Worm (Caenorhabditis elegans): ENCODE measurements around the gene ZC374.2.

The ZC374.2 gene

DNA sequence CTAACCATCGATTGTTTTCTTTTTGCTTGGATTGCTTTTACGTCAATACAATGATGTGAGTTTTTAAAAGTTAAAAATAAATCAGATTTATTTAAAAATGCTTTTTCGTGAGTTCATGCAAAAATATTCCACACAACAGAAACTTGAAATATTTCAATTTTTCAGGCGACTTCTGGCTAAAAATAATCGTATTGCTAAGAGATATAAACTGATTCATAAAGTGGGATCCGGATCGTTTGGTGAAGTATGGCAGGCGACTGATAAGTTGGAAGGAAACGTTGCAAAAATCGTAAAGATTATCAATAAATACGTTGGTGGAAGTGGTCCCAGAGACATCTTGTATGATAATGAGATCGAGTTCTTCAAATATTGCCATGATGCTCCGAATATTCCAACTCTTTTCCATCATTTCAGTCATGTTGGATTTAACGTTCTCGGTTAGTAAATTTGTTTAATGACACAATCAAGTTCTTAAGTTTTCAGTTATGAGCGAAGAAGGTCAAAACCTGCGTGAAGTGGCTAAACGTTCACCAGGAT, 13.3 kb upstream of the ZC374.2 start, which contains the start of gene ZC373.3:
Gene ZC373.3, plus strand, starts transcription at position 51 of the 537 bp plus-strand sequence.
- no peak for TF ChIP-seq unc-62 (GFP tag; optimal IDR thresholded peaks at IDR 0.05)

DNA sequence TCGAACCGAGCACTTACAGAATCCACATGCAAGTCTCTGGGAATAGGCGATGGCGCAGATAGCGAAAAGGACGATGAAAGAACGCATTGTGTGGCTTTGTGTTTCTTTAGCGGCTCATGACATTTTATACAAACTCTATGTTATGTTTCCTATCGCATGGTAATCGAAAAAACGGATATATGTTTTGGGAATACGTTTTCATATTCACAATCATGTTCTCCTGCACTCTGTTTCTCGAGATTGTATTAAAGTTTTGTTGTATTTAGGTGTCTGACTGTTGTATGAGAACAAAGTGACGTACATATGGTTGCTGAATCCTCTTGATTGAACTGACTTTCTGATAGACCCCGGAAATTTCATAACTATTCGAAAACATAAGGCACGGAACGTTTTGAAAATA, 11.1 kb upstream of the ZC374.2 start, which contains the start of gene ZC373.2:
Gene ZC373.2, minus strand, starts transcription at position 101 of the 400 bp plus-strand sequence.
- no peak for TF ChIP-seq unc-62 (GFP tag; optimal IDR thresholded peaks at IDR 0.05)

DNA sequence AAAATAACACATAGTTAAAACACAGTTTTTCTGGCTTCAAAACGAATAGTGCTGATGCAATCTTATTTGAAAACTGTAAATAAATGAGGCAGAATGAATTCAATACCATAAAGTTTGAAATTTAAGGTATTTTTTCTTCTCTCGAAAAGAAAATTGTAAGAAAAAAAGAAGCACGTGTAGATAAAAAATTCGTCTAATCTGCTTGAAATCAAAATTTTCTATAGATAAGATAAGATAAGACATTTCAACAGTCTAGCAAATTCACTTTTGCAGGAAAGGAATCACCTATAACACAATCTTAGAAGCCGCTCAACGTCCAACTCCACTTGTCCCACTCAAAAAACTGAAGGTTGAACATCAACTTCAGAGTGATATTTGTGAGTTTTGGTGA, 7.2 kb upstream of the ZC374.2 start:
- TF ChIP-seq unc-62 (GFP tag; optimal IDR thresholded peaks at IDR 0.05): no peak

DNA sequence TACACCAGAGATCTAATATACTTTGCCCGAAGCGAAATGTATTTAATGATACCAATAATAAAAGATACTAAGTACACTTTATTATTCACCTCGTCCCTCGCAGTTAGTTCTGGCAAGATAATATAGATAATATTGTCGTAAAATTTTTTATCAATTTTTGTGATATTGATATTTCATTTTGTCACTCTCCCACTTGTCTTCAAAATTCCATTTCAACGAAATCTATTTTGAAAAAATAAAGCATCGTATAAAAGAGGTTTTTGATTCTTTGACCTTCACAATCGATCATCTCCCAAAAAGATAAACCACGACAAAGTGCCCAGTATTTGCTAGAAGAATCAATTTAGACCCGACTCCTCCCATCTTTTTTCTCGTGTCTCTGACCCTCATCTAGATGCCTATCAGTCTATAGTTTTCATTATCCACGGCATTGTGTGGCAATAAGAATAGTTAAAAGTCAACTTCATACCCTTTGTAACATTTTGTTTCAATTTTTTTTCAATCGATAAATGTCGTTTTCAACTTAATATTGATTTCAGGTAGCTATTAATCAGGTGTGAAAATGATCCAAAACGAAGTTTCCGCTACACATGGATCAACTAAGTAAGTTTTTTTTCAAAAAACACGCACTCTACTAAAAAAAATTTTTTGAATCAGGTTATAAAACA, 6.7 kb upstream of the ZC374.2 start, which contains the start of gene cbs-1:
Gene cbs-1, plus strand, starts transcription at position 534 of the 668 bp plus-strand sequence.
- TF ChIP-seq unc-62 (GFP tag; optimal IDR thresholded peaks at IDR 0.05): no peak

DNA sequence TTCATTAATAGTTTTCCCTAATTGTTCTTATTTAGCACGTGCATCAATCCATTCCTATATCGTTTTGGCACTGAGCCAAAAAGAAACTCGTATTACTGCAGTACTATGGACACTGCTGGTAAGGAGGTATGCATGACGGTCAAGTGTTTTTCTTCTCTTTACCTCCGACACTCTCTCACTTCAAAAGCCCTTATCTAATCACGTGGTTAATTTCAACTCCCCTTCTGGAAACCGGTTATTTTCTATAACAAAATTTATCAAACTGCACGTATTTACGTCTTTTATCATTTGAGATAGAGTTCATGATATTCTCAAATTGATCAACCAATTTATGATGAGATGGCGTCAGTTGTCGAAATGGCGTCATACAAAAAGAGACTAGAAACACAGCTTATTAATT, 4.4 kb upstream of the ZC374.2 start:
- no peak for TF ChIP-seq unc-62 (GFP tag; optimal IDR thresholded peaks at IDR 0.05)

DNA sequence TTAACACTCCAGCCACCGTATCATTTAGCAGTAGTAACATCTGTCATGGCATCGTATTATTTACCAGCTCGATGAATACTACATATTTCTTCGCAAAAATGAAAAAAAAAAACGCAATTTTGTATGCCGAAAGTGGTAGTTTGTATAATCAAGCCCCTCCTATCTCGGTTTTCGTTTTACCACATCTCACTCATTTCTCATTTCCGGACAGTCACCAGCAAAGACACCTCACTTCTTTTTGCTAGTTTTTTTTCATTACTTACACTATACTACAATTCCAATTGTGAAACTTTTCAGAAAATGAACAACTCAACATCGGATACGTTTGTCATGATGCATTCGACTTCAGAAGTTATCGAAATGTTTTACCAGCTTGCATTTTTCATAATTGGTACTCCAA, 1.9 kb upstream of the ZC374.2 start, which contains the start of gene gnrr-3:
Gene gnrr-3, plus strand, starts transcription at position 301 of the 400 bp plus-strand sequence.
- TF ChIP-seq unc-62 (GFP tag; optimal IDR thresholded peaks at IDR 0.05): no peak

DNA sequence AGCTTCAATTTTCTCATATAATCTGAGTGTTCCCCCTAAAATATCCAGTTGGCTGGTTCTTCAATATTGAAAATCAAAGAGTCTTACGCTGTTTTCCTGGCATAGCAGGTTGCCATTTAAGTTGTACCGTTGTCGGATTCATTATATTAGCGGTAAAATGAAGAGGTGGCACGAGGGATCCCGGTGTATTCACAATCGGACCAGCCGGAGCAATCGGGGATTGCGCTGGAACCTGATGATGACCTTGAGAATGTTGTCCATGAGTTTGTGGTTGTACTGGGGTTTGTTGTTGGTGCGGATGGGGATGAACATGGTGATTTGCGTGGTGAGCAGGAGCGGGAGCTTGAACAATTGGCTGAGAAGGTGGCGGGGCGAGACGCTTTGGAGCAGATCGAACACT, 2.8 kb downstream of the ZC374.2 start:
- no peak for TF ChIP-seq unc-62 (GFP tag; optimal IDR thresholded peaks at IDR 0.05)

DNA sequence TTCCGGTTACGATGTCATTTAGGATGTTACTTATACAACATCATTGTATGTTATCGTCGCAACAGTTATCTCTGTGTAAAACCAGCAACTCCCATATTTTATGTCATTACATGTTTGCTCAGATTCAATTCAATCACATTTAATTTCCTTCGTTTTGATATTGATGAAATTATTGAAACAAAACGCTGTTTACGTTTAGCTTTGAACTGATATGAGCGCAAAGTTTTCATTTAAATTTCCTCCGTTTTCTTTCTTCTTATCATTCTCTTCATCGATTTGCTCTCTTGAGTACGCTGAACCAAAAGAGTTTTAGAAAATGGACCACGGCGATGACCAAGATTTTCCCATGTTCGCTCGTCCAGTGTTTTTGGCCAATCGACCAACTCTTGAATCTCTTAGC, 16.4 kb downstream of the ZC374.2 start, which contains the start of gene sek-6:
Gene sek-6, plus strand, starts transcription at position 315 of the 400 bp plus-strand sequence.
- TF ChIP-seq unc-62 (GFP tag; optimal IDR thresholded peaks at IDR 0.05): no peak

DNA sequence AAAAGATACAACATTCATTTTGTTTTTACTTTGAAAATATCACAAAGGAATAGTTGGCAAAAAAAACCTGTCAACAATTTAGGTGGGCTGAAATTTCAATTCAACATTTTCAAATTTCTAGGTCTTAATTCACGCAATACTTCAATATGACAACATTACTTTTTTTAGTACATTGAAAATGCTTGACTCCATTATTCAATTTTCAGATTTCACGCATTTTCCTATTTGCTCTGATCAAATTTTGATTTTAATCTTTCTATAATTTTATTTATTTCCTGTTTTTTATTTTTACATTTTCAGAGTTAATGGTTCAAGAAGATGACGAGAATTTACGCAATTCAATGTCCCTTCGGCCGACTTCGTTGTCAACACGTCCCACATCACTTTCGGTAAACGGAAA, 19.7 kb downstream of the ZC374.2 start, which contains the start of gene mkk-4:
Gene mkk-4, plus strand, starts transcription at position 301 of the 400 bp plus-strand sequence.
- TF ChIP-seq unc-62 (GFP tag; optimal IDR thresholded peaks at IDR 0.05): no peak

DNA sequence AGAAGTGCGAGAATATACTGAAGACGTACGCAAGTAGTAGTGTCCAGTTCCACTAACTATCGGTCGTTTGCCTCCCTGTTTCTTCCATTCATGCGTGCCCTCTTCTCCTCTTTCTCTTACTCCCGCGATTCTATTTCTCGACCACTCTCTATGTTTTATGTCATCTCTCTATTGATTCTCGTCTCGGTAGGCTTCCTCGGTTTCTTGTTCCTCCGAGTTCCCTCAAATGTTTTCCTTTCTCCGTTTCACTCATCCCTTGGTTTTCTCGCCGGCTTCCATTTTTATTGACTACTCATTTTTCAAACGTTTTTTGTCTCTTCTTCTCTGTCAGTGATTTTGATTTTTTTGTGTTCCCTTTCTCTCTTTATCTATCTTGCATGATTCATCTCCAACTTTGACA, 20.9 kb downstream of the ZC374.2 start:
- no peak for TF ChIP-seq unc-62 (GFP tag; optimal IDR thresholded peaks at IDR 0.05)

DNA sequence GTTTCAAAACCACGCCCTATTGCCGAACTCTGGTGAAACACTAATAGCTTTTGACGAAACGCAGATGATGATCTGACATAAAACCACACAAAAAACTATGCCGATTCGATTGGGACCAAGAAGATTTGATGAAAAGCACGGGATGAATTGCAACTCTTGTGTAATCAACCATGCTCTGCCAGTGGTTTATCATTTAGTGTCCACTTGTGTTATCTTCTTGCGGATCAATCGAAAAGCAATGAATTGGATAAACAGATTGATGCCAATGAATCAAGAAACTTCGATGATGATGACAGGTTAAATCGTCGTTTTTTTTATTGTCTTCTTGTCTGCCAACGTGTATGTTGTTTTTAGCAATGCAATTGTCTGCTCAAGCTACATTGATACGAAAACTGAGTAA, 25.2 kb downstream of the ZC374.2 start, which contains the start of gene F42G10.1:
Gene F42G10.1, minus strand, starts transcription at position 151 of the 400 bp plus-strand sequence.
- no peak for TF ChIP-seq unc-62 (GFP tag; optimal IDR thresholded peaks at IDR 0.05)

DNA sequence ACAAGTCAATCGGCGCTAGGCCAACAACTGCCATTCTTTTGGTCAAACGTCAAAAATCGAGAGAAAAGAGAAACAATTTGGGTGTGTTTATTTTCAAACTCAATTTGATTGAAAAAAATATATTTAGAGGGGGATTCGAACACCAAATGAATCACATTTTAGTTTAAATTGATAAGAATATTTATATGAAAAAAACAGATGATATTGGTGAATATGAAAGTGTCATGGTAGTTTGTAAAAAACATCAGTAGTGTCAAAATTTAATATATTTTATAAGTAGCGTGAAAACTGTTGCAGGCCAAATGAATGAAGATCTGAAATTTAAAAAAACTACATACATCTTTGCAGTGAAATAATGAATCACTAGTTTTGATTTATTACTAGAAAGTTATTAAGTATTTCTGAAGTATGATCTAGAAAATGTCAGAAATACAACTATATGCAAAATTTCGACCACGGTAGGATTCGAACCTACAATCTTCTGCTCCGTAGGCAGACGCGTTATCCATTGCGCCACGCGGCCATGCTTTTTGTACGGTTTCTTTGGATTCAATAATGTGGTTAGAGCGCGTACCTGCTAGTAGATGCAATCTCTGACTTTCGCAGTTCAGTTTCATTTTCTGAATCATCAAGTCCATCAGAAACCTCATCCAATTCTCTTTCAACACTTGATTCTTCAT, 29.1 kb downstream of the ZC374.2 start, which contains the start of gene F19C6.4:
Gene F19C6.4, minus strand, starts transcription at position 51 of the 680 bp plus-strand sequence.
- no peak for TF ChIP-seq unc-62 (GFP tag; optimal IDR thresholded peaks at IDR 0.05)

DNA sequence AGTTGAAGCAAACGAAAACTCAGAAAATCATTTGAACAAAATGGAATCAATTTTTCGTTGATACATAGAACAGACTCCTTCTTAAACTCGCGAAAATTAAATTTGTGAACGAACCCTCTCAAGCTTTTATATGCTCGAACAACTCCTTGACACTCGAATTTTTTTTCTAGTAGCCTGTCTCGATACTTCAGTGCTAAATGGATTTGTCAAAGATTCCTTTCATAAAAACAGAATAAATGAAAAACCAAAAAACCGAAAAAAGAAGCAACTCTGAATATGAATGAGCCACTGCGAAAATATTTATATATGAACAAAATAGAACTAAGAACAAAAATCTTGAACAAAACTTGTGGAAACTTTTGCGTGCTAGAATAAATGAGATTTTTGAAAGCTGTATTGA, 37.2 kb downstream of the ZC374.2 start:
- no peak for TF ChIP-seq unc-62 (GFP tag; optimal IDR thresholded peaks at IDR 0.05)

DNA sequence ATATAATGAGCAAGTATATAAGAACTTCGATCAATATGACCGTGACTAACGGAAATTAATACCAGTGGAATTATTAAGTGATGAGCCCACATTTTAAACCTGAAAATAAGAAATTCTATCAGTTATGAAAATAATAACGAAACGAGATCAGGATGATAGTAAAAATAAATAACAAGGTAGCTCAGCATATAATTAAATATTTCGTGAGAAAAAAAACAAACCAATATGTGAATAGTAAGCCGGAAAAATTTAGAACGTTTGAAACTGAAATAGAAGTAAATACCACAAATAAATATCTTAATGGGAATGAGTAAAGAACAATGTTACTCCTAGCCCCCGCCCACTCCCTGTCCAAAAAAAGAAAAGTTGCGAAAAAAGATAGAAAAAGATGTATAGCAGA, 38.6 kb downstream of the ZC374.2 start, which contains the start of gene F19C6.3:
Gene F19C6.3, minus strand, starts transcription at position 101 of the 400 bp plus-strand sequence.
- no peak for TF ChIP-seq unc-62 (GFP tag; optimal IDR thresholded peaks at IDR 0.05)

DNA sequence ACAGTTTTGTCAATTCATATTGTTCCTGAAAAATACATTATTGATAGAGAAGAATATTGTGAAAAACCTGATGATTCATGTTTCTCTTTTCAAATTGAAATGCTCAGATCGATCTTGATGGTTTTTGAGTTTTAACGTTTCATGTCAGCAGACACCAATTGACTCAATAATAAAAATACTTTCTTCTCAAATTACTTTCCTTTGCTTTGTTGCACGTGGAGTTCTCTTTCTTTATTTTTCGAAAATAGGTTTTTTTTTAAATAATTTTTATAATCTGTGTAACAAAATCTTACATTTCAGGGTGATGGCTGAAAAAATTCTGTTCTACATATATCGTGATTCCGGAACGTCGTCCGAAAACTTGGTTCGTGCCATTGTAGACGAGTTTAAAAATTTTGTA, 46.6 kb downstream of the ZC374.2 start, which contains the start of gene F19C6.2:
Gene F19C6.2, plus strand, starts transcription at position 301 of the 400 bp plus-strand sequence.
- TF ChIP-seq unc-62 (GFP tag; optimal IDR thresholded peaks at IDR 0.05): no peak

DNA sequence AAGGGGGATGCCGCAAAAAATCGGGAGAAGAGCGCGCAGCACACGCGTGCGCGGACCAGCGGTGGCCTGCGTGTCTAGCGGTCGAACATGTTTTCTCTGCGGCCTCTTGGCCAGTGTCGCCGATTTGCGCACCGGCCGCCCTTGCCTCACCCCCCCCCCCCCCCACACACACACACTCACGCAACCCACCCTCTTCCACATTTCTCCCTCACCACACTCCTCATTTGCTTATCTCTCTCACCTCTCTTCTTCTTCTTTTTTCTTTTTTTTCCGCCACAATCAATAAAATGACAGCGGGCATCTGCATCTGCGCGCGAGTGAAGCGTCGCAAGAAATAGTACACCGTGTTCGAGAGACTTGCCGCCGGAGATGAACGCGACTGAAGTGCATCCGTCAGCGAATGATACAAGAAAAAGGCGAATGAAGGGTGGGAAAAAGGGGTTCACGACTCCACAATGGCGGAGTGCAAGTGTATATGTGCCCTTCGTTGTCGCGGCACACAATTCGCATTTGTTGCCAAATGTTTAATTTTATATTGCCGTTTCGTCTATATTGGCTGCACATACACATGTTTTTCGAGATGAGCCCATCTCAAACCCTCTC, 47.5 kb downstream of the ZC374.2 start:
- no peak for TF ChIP-seq unc-62 (GFP tag; optimal IDR thresholded peaks at IDR 0.05)

Measured in whole organism, dauer.